Worm (Caenorhabditis elegans) whole organism, midembryonic: ENCODE results near the gene srx-65.

Experiments used
- T22C8.4 ChIP-seq: fragments of 200-800 bp; sonication (Bioruptor generic); IDR thresholded peaks from 2 replicates; pipeline ENCODE4 v1.3.6; 2022; ENCODE audit warnings: missing genetic modification characterization, missing compliant biosample characterization
- cog-1 ChIP-seq: sonication (generic microtip); optimal IDR thresholded peaks from 2 replicates; lab custom pipeline; 2016; ENCODE audit warnings: missing genetic modification characterization, missing compliant biosample characterization
- flt-1 ChIP-seq: fragments of 200-800 bp; sonication (Bioruptor generic); IDR thresholded peaks from 2 replicates; pipeline ENCODE4 v1.3.6; 2022; ENCODE audit warnings: missing genetic modification characterization, missing compliant biosample characterization
- klf-2 ChIP-seq: fragments of 200-800 bp; sonication (Bioruptor generic); conservative IDR thresholded peaks from 2 replicates; pipeline ENCODE4 v1.3.6; 2022; ENCODE audit warnings: missing genetic modification reagents, missing genetic modification characterization, missing compliant biosample characterization
- med-1 ChIP-seq: sonication (generic microtip); optimal IDR thresholded peaks from 2 replicates; lab custom pipeline; 2017; ENCODE audit warnings: missing genetic modification characterization, mild to moderate bottlenecking, missing compliant biosample characterization, antibody characterized with exemption, missing genetic modification reagents; ENCODE audit not compliant: insufficient read depth
- ref-1 ChIP-seq: fragments of 200-800 bp; sonication (Bioruptor generic); conservative IDR thresholded peaks from 2 replicates; pipeline ENCODE4 v1.3.6; 2022; ENCODE audit warnings: missing genetic modification reagents, missing genetic modification characterization, missing compliant biosample characterization
- tab-1 ChIP-seq: fragments of 200-800 bp; sonication (Bioruptor generic); IDR thresholded peaks from 2 replicates; pipeline ENCODE4 v1.3.6; 2022; ENCODE audit warnings: missing genetic modification characterization, missing compliant biosample characterization
- ztf-23 ChIP-seq: fragments of 200-800 bp; sonication (Bioruptor generic); IDR thresholded peaks from 2 replicates; pipeline ENCODE4 v1.3.6; 2022; ENCODE audit warnings: missing genetic modification reagents, missing genetic modification characterization, missing compliant biosample characterization
- ztf-29 ChIP-seq: fragments of 200-800 bp; sonication (Bioruptor generic); IDR thresholded peaks from 2 replicates; pipeline ENCODE4 v1.3.6; 2022; ENCODE audit warnings: missing genetic modification reagents, missing genetic modification characterization, missing compliant biosample characterization

- TF ChIP-seq med-1 (GFP tag; lab: Kevin White, UChicago) (no peak), T22C8.4 (GFP tag; lab: Robert Waterston, UW) (no peak), ztf-23 (GFP tag; lab: Robert Waterston, UW) (no peak), flt-1 (no peak), ztf-29 (GFP tag; lab: Robert Waterston, UW) (no peak), klf-2 (no peak), cog-1 (tag; lab: Kevin White, UChicago) (no peak), tab-1 (GFP tag; lab: Robert Waterston, UW) (no peak), ref-1 (GFP tag; lab: Robert Waterston, UW) (no peak)
Observed at ce11 chrV:3943364-3943763, 21.6 kb downstream of the srx-65 start.
